Fruit fly (Drosophila melanogaster): ENCODE measurements around the gene gdrd.

gdrd gene

dm6 chr3L:14650348-14650747 lies 40.8 kb upstream of the gdrd start (continued):
- TF ChIP-seq tgo (GFP tag; IDR thresholded peaks at IDR 0.05), result no peak
- no peak for TF ChIP-seq CG16813 (GFP tag; IDR thresholded peaks at IDR 0.05; ENCODE audit: partially characterized antibody)
- TF ChIP-seq CG9727 (GFP tag; optimal IDR thresholded peaks at IDR 0.05), result no peak
- no peak for TF ChIP-seq CG10267 (tag; optimal IDR thresholded peaks at IDR 0.05)
- TF ChIP-seq CG9437 (GFP tag; optimal IDR thresholded peaks at IDR 0.05), result no peak
- TF ChIP-seq vnd (GFP tag; IDR thresholded peaks at IDR 0.05; ENCODE audit: partially characterized antibody), result peak; percentile 37; the same call in 1 of the 3 replicates
- TF ChIP-seq Lim3 (GFP tag; IDR thresholded peaks at IDR 0.05), result no peak
- no peak for TF ChIP-seq cwo (GFP tag; optimal IDR thresholded peaks at IDR 0.05)
- no peak for TF ChIP-seq Kr (GFP tag; optimal IDR thresholded peaks at IDR 0.05)
- no peak for TF ChIP-seq CG32532 (GFP tag; IDR thresholded peaks at IDR 0.05)
- no peak for TF ChIP-seq ro (GFP tag; IDR thresholded peaks at IDR 0.05)
- TF ChIP-seq sim (GFP tag; IDR thresholded peaks at IDR 0.05), result no peak
- TF ChIP-seq Stat92E (GFP tag; optimal IDR thresholded peaks at IDR 0.05), result peak in 1 of 3 experiments; percentile 67
- no peak for TF ChIP-seq ato (GFP tag; IDR thresholded peaks at IDR 0.05; ENCODE audit: partially characterized antibody)
- no peak for TF ChIP-seq CG1529 (GFP tag; optimal IDR thresholded peaks at IDR 0.05)
- no peak for TF ChIP-seq CG9609 (GFP tag; optimal IDR thresholded peaks at IDR 0.05)
- TF ChIP-seq CG6254 (GFP tag; optimal IDR thresholded peaks at IDR 0.05), result peak; percentile 24
- peak; percentile 65; the same call in 2 of the 3 replicates for TF ChIP-seq CG2199 (GFP tag; IDR thresholded peaks at IDR 0.05)
- no peak for TF ChIP-seq Adf1 (GFP tag; IDR thresholded peaks at IDR 0.05)
- no peak for TF ChIP-seq CG3726 (GFP tag; IDR thresholded peaks at IDR 0.05)
- no peak for TF ChIP-seq dm (GFP tag; optimal IDR thresholded peaks at IDR 0.05)
- peak; percentile 4 for TF ChIP-seq CG7839 (tag; optimal IDR thresholded peaks at IDR 0.05)
- TF ChIP-seq CG4360 (GFP tag; IDR thresholded peaks at IDR 0.05), result no peak
- TF ChIP-seq gro (GFP tag; optimal IDR thresholded peaks at IDR 0.05), result no peak
- TF ChIP-seq lbe (GFP tag; optimal IDR thresholded peaks at IDR 0.05), result no peak
- TF ChIP-seq Sry-β (GFP tag; optimal IDR thresholded peaks at IDR 0.05), result no peak
- no peak for TF ChIP-seq chm (GFP tag; IDR thresholded peaks at IDR 0.05)
- TF ChIP-seq bigmax (GFP tag; optimal IDR thresholded peaks at IDR 0.05), result no peak
- TF ChIP-seq trem (tag; optimal IDR thresholded peaks at IDR 0.05), result no peak
- no peak for TF ChIP-seq HmgZ (tag; optimal IDR thresholded peaks at IDR 0.05)
- no peak for TF ChIP-seq CG13775 (GFP tag; optimal IDR thresholded peaks at IDR 0.05)
- peak; percentile 92 for TF ChIP-seq sd (tag; optimal IDR thresholded peaks at IDR 0.05)
- no peak for TF ChIP-seq Dfd (GFP tag; optimal IDR thresholded peaks at IDR 0.05)
- TF ChIP-seq sens-2 (GFP tag; IDR thresholded peaks at IDR 0.05), result no peak
- peak; percentile 82 for TF ChIP-seq sqz (GFP tag; optimal IDR thresholded peaks at IDR 0.05)
- no peak for TF ChIP-seq Xbp1 (GFP tag; optimal IDR thresholded peaks at IDR 0.05)
- TF ChIP-seq Hmr (GFP tag; optimal IDR thresholded peaks at IDR 0.05), result no peak
- TF ChIP-seq nerfin-1 (tag; optimal IDR thresholded peaks at IDR 0.05), result no peak
- TF ChIP-seq Six4 (GFP tag; optimal IDR thresholded peaks at IDR 0.05), result no peak
- peak; percentile 14 for TF ChIP-seq CG17359 (tag; optimal IDR thresholded peaks at IDR 0.05)
- TF ChIP-seq Dll (GFP tag; IDR thresholded peaks at IDR 0.05; ENCODE audit: partially characterized antibody), result no peak
- no peak for TF ChIP-seq hth (optimal IDR thresholded peaks at IDR 0.05)
- no peak for TF ChIP-seq Dip2 (GFP tag; IDR thresholded peaks at IDR 0.05)
- TF ChIP-seq grn (GFP tag; optimal IDR thresholded peaks at IDR 0.05), result peak; percentile 62
- no peak for TF ChIP-seq CG13424 (tag; optimal IDR thresholded peaks at IDR 0.05)
- TF ChIP-seq tx (GFP tag; optimal IDR thresholded peaks at IDR 0.05), result no peak
- peak; percentile 16; the same call in 1 of the 2 replicates for TF ChIP-seq CG31441 (GFP tag; IDR thresholded peaks at IDR 0.05)
- no peak for TF ChIP-seq CG4424 (GFP tag; optimal IDR thresholded peaks at IDR 0.05)
